Fruit fly (Drosophila melanogaster): ENCODE data around the gene Qtzl.

Gene Qtzl

dm6 chr2L:12021193-12021592, 25.7 kb downstream of the Qtzl start (continued):
- TF ChIP-seq CG11696 (GFP tag; IDR thresholded peaks at IDR 0.05) (no peak), CG2678 (tag; optimal IDR thresholded peaks at IDR 0.05) (peak; percentile 72), CG18619 (GFP tag; optimal IDR thresholded peaks at IDR 0.05) (peak; percentile 76), ranshi (GFP tag; IDR thresholded peaks at IDR 0.05) (peak; percentile 61; the same call in 1 of the 2 replicates), tin (GFP tag; optimal IDR thresholded peaks at IDR 0.05) (no peak), tna (GFP tag; IDR thresholded peaks at IDR 0.05; ENCODE audit: partially characterized antibody) (no peak), CG34422 (GFP tag; IDR thresholded peaks at IDR 0.05) (no peak), hbn (GFP tag; IDR thresholded peaks at IDR 0.05; ENCODE audit: partially characterized antibody) (no peak), CG15601 (tag; optimal IDR thresholded peaks at IDR 0.05) (peak; percentile 84), CG1602 (GFP tag; optimal IDR thresholded peaks at IDR 0.05) (peak; percentile 22), mirr (GFP tag; optimal IDR thresholded peaks at IDR 0.05) (peak; percentile 27), unc-4 (GFP tag; IDR thresholded peaks at IDR 0.05; ENCODE audit: partially characterized antibody) (no peak), CG31365 (tag; optimal IDR thresholded peaks at IDR 0.05) (peak; percentile 1), pan (optimal IDR thresholded peaks at IDR 0.05) (no peak), pan (GFP tag; optimal IDR thresholded peaks at IDR 0.05 in 1 of 2, IDR thresholded peaks at IDR 0.05 in 1 of 2) (no peak), Stat92E (GFP tag; optimal IDR thresholded peaks at IDR 0.05) (no peak), CG3995 (GFP tag; optimal IDR thresholded peaks at IDR 0.05) (no peak), HLH3B (GFP tag; IDR thresholded peaks at IDR 0.05) (no peak; the same call in 1 of the 2 replicates), da (GFP tag; optimal IDR thresholded peaks at IDR 0.05) (no peak), sisA (GFP tag; IDR thresholded peaks at IDR 0.05) (no peak), Oaz (GFP tag; IDR thresholded peaks at IDR 0.05) (no peak), Taf1 (GFP tag; IDR thresholded peaks at IDR 0.05) (no peak), pita (GFP tag; optimal IDR thresholded peaks at IDR 0.05) (no peak), CG13123 (GFP tag; optimal IDR thresholded peaks at IDR 0.05) (peak; percentile 68), B-H2 (GFP tag; optimal IDR thresholded peaks at IDR 0.05) (peak; percentile 52), Hr39 (optimal IDR thresholded peaks at IDR 0.05) (no peak), CG4617 (GFP tag; optimal IDR thresholded peaks at IDR 0.05; ENCODE audit: borderline replicate concordance) (no peak), hb (GFP tag; IDR thresholded peaks at IDR 0.05; ENCODE audit: partially characterized antibody) (no peak), Atf6 (GFP tag; IDR thresholded peaks at IDR 0.05) (peak; percentile 83), gcm (GFP tag; optimal IDR thresholded peaks at IDR 0.05) (peak; percentile 61), D19B (GFP tag; optimal IDR thresholded peaks at IDR 0.05) (no peak), CG18599 (GFP tag; optimal IDR thresholded peaks at IDR 0.05) (peak; percentile 73), BtbVII (GFP tag; optimal IDR thresholded peaks at IDR 0.05) (peak; percentile 74), unpg (GFP tag; optimal IDR thresholded peaks at IDR 0.05) (peak; percentile 75), Hr3 (GFP tag; optimal IDR thresholded peaks at IDR 0.05) (no peak), nau (GFP tag; optimal IDR thresholded peaks at IDR 0.05) (no peak), CG12769 (tag; optimal IDR thresholded peaks at IDR 0.05) (no peak), H15 (GFP tag; IDR thresholded peaks at IDR 0.05) (no peak), shn (GFP tag; optimal IDR thresholded peaks at IDR 0.05) (no peak), nerfin-1 (tag; optimal IDR thresholded peaks at IDR 0.05) (peak; percentile 36), ssp (GFP tag; IDR thresholded peaks at IDR 0.05) (no peak), Mad (GFP tag; optimal IDR thresholded peaks at IDR 0.05) (peak; percentile 40), Blimp-1 (GFP tag; optimal IDR thresholded peaks at IDR 0.05) (peak; percentile 76), CG12659 (GFP tag; optimal IDR thresholded peaks at IDR 0.05) (peak; percentile 83), row (GFP tag; IDR thresholded peaks at IDR 0.05) (no peak), phol (tag; optimal IDR thresholded peaks at IDR 0.05) (no peak), Myb (GFP tag; optimal IDR thresholded peaks at IDR 0.05) (no peak), Jarid2 (GFP tag; optimal IDR thresholded peaks at IDR 0.05) (peak; percentile 2), Trl (optimal IDR thresholded peaks at IDR 0.05) (no peak), Trl (GFP tag; optimal IDR thresholded peaks at IDR 0.05) (peak; percentile 61), fd3F (GFP tag; optimal IDR thresholded peaks at IDR 0.05) (peak; percentile 71), Gug (GFP tag; IDR thresholded peaks at IDR 0.05) (no peak; the same call in 3 of the 4 replicates)

All from whole organism, embryonic.